Worm (Caenorhabditis elegans) whole organism, mixed stage, embryonic: ENCODE results near the gene gmn-1.

Experiments
- M03D4.4 ChIP-seq: sonication (generic microtip); optimal IDR thresholded peaks from 2 replicates; lab custom pipeline; 2017; ENCODE audit warnings: mild to moderate bottlenecking, missing genetic modification characterization, missing compliant biosample characterization
- bed-3 ChIP-seq: fragments of 200-800 bp; sonication (Bioruptor generic); optimal IDR thresholded peaks from 3 replicates; lab custom pipeline; 2018; ENCODE audit warnings: mild to moderate bottlenecking, missing genetic modification characterization, moderate library complexity, missing compliant biosample characterization
- blmp-1 ChIP-seq: fragments of 150-350 bp; optimal IDR thresholded peaks from 2 replicates; lab custom pipeline; 2014; ENCODE audit warnings: missing biosample characterization, missing genetic modification characterization
- ceh-39 ChIP-seq: fragments of 150-350 bp; optimal IDR thresholded peaks from 2 replicates; lab custom pipeline; 2014; ENCODE audit warnings: missing biosample characterization, missing genetic modification characterization
- ceh-43 ChIP-seq: fragments of 200-800 bp; sonication (Bioruptor generic); optimal IDR thresholded peaks from 2 replicates; lab custom pipeline; 2018; ENCODE audit warnings: mild to moderate bottlenecking, missing genetic modification characterization, moderate library complexity, missing compliant biosample characterization
- cnd-1 ChIP-seq: fragments of 200-800 bp; sonication (Bioruptor generic); optimal IDR thresholded peaks from 2 replicates; lab custom pipeline; 2018; ENCODE audit warnings: mild to moderate bottlenecking, missing genetic modification characterization, missing compliant biosample characterization
- drap-1 ChIP-seq: fragments of 200-800 bp; sonication (Bioruptor generic); optimal IDR thresholded peaks from 3 replicates; lab custom pipeline; 2018; ENCODE audit warnings: mild to moderate bottlenecking, missing genetic modification characterization, missing compliant biosample characterization
- elt-1 ChIP-seq: sonication (generic microtip); optimal IDR thresholded peaks from 2 replicates; lab custom pipeline; 2017; ENCODE audit warnings: missing genetic modification characterization, mild to moderate bottlenecking, missing compliant biosample characterization, antibody characterized with exemption, moderate library complexity, borderline replicate concordance; ENCODE audit not compliant: insufficient read depth
- elt-3 ChIP-seq: fragments of 150-350 bp; optimal IDR thresholded peaks from 2 replicates; lab custom pipeline; 2014; ENCODE audit warnings: missing biosample characterization, missing genetic modification characterization
- flh-1 ChIP-seq: fragments of 200-800 bp; sonication (Bioruptor generic); optimal IDR thresholded peaks from 2 replicates; lab custom pipeline; 2018; ENCODE audit warnings: mild to moderate bottlenecking, missing genetic modification characterization, moderate library complexity, missing compliant biosample characterization
- hlh-1 ChIP-seq: fragments of 150-350 bp; optimal IDR thresholded peaks from 2 replicates; lab custom pipeline; 2014; ENCODE audit warnings: missing biosample characterization, missing genetic modification reagents, missing genetic modification characterization
- lin-32 ChIP-seq: fragments of 200-800 bp; sonication (Bioruptor generic); optimal IDR thresholded peaks from 2 replicates; lab custom pipeline; 2018; ENCODE audit warnings: mild to moderate bottlenecking, missing genetic modification characterization, missing compliant biosample characterization
- lsy-2 ChIP-seq: fragments of 150-350 bp; optimal IDR thresholded peaks from 2 replicates; lab custom pipeline; 2014; ENCODE audit warnings: missing biosample characterization, missing genetic modification characterization
- mab-5 ChIP-seq: fragments of 150-350 bp; optimal IDR thresholded peaks from 2 replicates; lab custom pipeline; 2014; ENCODE audit warnings: missing biosample characterization, missing genetic modification characterization
- mep-1 ChIP-seq: fragments of 150-350 bp; optimal IDR thresholded peaks from 2 replicates; lab custom pipeline; 2017; ENCODE audit warnings: missing biosample characterization, missing genetic modification reagents, missing genetic modification characterization, inconsistent platforms
- mls-2 ChIP-seq: sonication (generic microtip); optimal IDR thresholded peaks from 2 replicates; lab custom pipeline; 2016; ENCODE audit warnings: mild to moderate bottlenecking, missing genetic modification characterization, moderate library complexity, missing compliant biosample characterization
- nhr-2 ChIP-seq: fragments of 150-350 bp; optimal IDR thresholded peaks from 2 replicates; lab custom pipeline; 2014; ENCODE audit warnings: missing biosample characterization, missing genetic modification characterization
- nhr-237 ChIP-seq: fragments of 150-350 bp; optimal IDR thresholded peaks from 2 replicates; lab custom pipeline; 2014; ENCODE audit warnings: missing biosample characterization, missing genetic modification characterization
- nhr-28 ChIP-seq: fragments of 150-350 bp; optimal IDR thresholded peaks from 2 replicates; lab custom pipeline; 2014; ENCODE audit warnings: missing biosample characterization, missing genetic modification characterization
- nhr-76 ChIP-seq: sonication (generic microtip); optimal IDR thresholded peaks from 2 replicates; lab custom pipeline; 2017; ENCODE audit warnings: missing biosample characterization, missing genetic modification characterization
- pha-4 ChIP-seq: fragments of 150-350 bp; optimal IDR thresholded peaks from 2 replicates; lab custom pipeline; 2018; ENCODE audit warnings: missing biosample characterization, missing genetic modification reagents, missing genetic modification characterization
- sem-2 ChIP-seq: fragments of 200-800 bp; sonication (Bioruptor generic); optimal IDR thresholded peaks from 2 replicates; lab custom pipeline; 2018; ENCODE audit warnings: mild to moderate bottlenecking, missing genetic modification characterization, missing compliant biosample characterization
- snpc-4 ChIP-seq: fragments of 150-350 bp; optimal IDR thresholded peaks from 2 replicates; lab custom pipeline; 2014; ENCODE audit warnings: missing biosample characterization, missing genetic modification characterization
- unc-39 ChIP-seq: fragments of 150-350 bp; optimal IDR thresholded peaks from 2 replicates; lab custom pipeline; 2014; ENCODE audit warnings: missing biosample characterization, missing genetic modification characterization
- unc-62 ChIP-seq: fragments of 150-350 bp; optimal IDR thresholded peaks from 2 replicates; lab custom pipeline; 2014; ENCODE audit warnings: missing biosample characterization, missing genetic modification reagents, missing genetic modification characterization
- zip-8 ChIP-seq: fragments of 150-350 bp; optimal IDR thresholded peaks from 2 replicates; lab custom pipeline; 2014; ENCODE audit warnings: missing biosample characterization, missing genetic modification characterization
- ztf-11 ChIP-seq: fragments of 150-350 bp; optimal IDR thresholded peaks from 2 replicates; lab custom pipeline; 2014; ENCODE audit warnings: missing biosample characterization, missing genetic modification characterization

gmn-1 gene

DNA sequence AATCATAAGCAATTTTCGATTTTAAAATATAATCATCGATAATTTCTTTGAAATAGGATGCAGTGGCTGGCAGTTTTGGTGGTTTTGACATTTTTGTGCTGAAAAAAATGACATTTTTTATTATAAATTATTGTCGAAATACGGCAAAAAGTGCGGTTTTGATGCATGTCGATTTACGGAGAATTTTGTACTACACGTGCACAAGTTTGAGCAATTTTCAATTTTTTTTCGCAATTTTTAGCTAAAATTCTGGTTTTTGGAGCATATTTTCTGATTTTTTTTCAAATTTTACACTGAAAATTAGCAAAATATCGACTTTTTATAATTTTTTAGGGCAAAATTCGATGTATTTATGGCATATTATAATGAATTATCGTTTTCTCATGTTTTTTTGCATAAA is 9.5 kb downstream of the gmn-1 start, which contains the start of gene Y75B8A.13:
Y75B8A.13 (minus strand) TSS at position 101 of the 400 bp plus-strand sequence.
- no peak for TF ChIP-seq ztf-11 (tag; lab: Kevin White, UChicago)

DNA sequence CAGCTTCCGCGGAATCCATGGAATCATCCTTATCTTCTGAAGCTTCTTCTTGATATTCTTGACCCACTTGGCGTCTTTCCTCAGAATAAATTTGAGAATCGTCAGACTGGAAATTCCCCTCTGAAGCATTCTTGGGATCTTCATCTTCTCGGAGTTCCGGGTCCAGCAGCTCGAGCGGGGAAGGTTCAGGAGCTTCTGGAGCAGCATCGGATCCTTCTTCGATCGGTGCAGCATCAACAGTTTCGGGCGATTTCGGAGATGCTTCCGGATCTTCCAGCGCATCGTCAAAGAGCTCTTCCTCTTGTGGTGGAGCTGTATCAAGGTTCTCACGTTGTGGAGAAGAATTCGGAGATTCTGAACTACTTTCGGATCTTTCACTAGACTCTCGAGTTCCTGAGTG is 17.6 kb downstream of the gmn-1 start:
- no peak for TF ChIP-seq nhr-237 (tag; lab: Kevin White, UChicago)
- TF ChIP-seq snpc-4 (tag; lab: Kevin White, UChicago), result no peak
- TF ChIP-seq nhr-76 (tag; lab: Kevin White, UChicago), result no peak
- TF ChIP-seq zip-8 (tag; lab: Kevin White, UChicago), result no peak
- no peak for TF ChIP-seq pha-4 (tag; lab: Kevin White, UChicago)
- no peak for TF ChIP-seq elt-3 (tag; lab: Kevin White, UChicago)
- TF ChIP-seq flh-1 (GFP tag; lab: Kevin White, UChicago), result no peak
- TF ChIP-seq elt-1 (tag; lab: Kevin White, UChicago), result no peak
- no peak for TF ChIP-seq ztf-11 (tag; lab: Kevin White, UChicago)
- no peak for TF ChIP-seq mep-1 (tag; lab: Kevin White, UChicago)
- TF ChIP-seq lsy-2 (tag; lab: Kevin White, UChicago), result no peak
- TF ChIP-seq nhr-2 (tag; lab: Kevin White, UChicago), result no peak
- TF ChIP-seq ceh-39 (tag; lab: Kevin White, UChicago), result no peak
- no peak for TF ChIP-seq bed-3 (GFP tag; lab: Kevin White, UChicago)
- TF ChIP-seq drap-1 (GFP tag; lab: Kevin White, UChicago), result no peak
- TF ChIP-seq lin-32 (GFP tag; lab: Kevin White, UChicago), result no peak
- no peak for TF ChIP-seq nhr-28 (tag; lab: Kevin White, UChicago)
- TF ChIP-seq mab-5 (tag; lab: Kevin White, UChicago), result no peak
- no peak for TF ChIP-seq hlh-1 (tag; lab: Kevin White, UChicago)

DNA sequence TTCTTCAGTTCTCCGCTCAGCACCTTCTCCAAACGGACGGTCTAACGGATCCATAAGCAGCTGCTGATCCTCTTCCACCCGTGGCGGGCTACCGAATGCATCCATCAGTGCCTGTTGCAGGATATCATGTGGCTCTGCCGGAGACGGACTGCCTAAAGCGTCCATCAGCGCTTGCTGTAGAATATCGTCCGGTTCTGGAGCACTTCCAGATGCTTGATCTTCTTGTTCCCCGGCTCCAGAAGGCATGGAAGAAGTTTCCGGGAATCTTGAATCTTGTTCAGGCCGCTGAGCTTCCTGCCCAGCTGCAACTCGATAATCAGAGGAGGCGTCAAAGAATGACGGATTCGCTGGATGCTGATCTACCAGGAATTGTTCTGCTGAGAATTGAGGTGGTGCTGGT is 19.9 kb downstream of the gmn-1 start:
- TF ChIP-seq ceh-39 (tag; lab: Kevin White, UChicago) (no peak), ceh-43 (no peak), nhr-2 (tag; lab: Kevin White, UChicago) (no peak), unc-39 (tag; lab: Kevin White, UChicago) (no peak), blmp-1 (tag; lab: Kevin White, UChicago) (no peak), nhr-237 (tag; lab: Kevin White, UChicago) (no peak), cnd-1 (tag; lab: Kevin White, UChicago) (no peak), elt-3 (tag; lab: Kevin White, UChicago) (no peak), elt-1 (tag; lab: Kevin White, UChicago) (no peak), nhr-28 (tag; lab: Kevin White, UChicago) (no peak)

DNA sequence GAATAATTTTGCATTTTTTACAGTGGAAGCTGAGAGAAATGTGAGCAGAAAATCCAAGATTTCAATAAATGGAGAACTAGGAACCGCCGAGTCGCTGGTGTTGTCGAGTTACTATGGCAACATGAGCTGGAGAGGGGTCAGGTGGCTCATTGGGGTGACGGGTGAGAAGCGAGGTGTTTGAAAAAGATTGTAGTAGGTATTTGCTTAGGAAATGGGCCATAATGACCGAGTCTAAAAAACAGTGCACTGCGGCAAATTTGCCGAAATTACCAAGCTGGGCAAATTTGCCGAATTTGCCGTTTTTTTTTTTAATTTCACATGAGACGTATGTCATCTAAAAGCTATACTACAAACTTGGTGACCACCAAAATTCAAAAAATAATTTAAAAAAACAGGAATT is 22.7 kb downstream of the gmn-1 start, which contains the start of gene osm-12:
osm-12 (minus strand) TSS at position 101 of the 400 bp plus-strand sequence.
- TF ChIP-seq unc-39 (tag; lab: Kevin White, UChicago) (no peak), bed-3 (GFP tag; lab: Kevin White, UChicago) (no peak)

DNA sequence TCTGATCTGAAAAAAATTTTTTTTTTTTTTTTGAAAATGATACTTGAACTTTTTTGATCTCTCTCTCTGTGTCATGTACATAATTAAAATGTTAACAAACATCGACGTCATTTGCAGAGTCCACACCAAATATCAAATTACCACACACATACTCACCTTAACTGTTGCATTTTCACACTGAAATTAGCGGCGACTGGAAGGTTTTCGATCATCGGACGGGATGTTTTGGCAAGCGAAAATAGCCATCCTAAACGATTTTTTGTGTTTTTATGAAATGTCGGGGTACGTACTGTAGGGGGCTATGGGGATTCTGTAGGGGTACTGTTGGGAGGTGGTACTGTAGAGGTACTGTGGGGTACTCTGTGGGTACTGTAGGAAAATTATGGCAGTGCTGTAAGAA is 27.0 kb downstream of the gmn-1 start:
- TF ChIP-seq bed-3 (GFP tag; lab: Kevin White, UChicago) (no peak), ceh-43 (no peak), pha-4 (tag; lab: Kevin White, UChicago) (no peak), ceh-39 (tag; lab: Kevin White, UChicago) (no peak), unc-62 (GFP tag; lab: Kevin White, UChicago) (no peak), mab-5 (tag; lab: Kevin White, UChicago) (no peak), nhr-28 (tag; lab: Kevin White, UChicago) (no peak), M03D4.4 (tag; lab: Kevin White, UChicago) (no peak), mls-2 (no peak), lin-32 (GFP tag; lab: Kevin White, UChicago) (no peak)

DNA sequence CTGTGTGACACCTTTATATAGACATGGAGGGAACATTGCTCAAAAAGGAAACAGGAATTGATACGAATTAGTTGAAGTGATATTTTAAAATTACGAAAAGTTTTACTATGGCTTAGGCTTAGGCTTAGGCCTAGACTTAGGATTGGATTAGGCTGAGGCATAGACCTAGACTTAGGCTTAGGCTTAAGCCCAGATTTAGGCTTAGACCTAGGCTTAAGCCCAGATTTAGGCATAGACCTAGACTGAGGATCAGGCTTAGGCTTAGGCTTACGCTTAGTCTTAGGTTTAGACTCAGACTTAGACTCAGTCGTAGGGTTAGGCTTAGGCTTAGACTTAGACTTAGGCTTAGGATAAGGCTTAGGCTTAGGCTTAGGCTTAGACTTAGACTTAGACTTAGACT is 29.1 kb downstream of the gmn-1 start:
- TF ChIP-seq ceh-39 (tag; lab: Kevin White, UChicago) (no peak), nhr-237 (tag; lab: Kevin White, UChicago) (no peak), drap-1 (GFP tag; lab: Kevin White, UChicago) (no peak)

DNA sequence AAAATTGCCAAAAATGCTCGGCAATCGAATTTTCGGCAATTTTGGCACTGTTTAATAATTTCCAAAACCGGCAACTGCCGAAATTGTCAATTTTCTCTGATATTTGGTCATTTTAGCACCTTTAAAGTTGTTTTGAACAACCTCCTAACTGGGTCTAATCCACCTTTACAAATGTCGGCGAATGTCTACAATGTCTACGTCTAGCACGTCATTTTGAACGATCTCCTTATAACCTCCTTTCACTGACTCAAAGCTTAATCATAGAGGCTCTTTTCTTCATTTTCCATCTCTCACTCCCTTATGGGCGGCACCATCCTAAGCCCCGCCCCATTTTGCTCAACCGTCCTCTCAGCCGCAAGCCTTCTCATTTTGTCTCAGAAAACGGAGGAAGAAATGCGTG is 30.9 kb downstream of the gmn-1 start, which contains the start of gene Y75B8A.44:
Y75B8A.44 (plus strand) TSS at position 301 of the 400 bp plus-strand sequence.
- TF ChIP-seq unc-39 (tag; lab: Kevin White, UChicago) (no peak), unc-62 (GFP tag; lab: Kevin White, UChicago) (no peak), sem-2 (GFP tag; lab: Kevin White, UChicago) (no peak), elt-1 (tag; lab: Kevin White, UChicago) (no peak), bed-3 (GFP tag; lab: Kevin White, UChicago) (no peak), drap-1 (GFP tag; lab: Kevin White, UChicago) (no peak), elt-3 (tag; lab: Kevin White, UChicago) (no peak), M03D4.4 (tag; lab: Kevin White, UChicago) (no peak), flh-1 (GFP tag; lab: Kevin White, UChicago) (no peak), nhr-28 (tag; lab: Kevin White, UChicago) (no peak)
